Fruit fly (Drosophila melanogaster) whole organism, embryonic: ENCODE data around the gene Ir75b.

Source experiments
- CG1024 ChIP-seq: fragments of 200-800 bp; sonication (Bioruptor generic); IDR thresholded peaks from 2 replicates; pipeline ENCODE4 v1.3.6; 2022; ENCODE audit warnings: missing biosample characterization, missing genetic modification characterization
- CG2889 ChIP-seq: fragments of 200-800 bp; sonication (Bioruptor generic); IDR thresholded peaks from 3 replicates; pipeline ENCODE4 v1.3.6; 2022; ENCODE audit warnings: missing biosample characterization, missing genetic modification characterization
- ken ChIP-seq: fragments of 200-800 bp; sonication (Bioruptor generic); IDR thresholded peaks from 3 replicates; pipeline ENCODE4 v1.3.6; 2022; ENCODE audit warnings: missing biosample characterization, missing genetic modification characterization

- TF ChIP-seq ken (GFP tag; lab: Robert Waterston, UW) (no peak), CG2889 (GFP tag; lab: Robert Waterston, UW) (no peak), CG1024 (GFP tag; lab: Robert Waterston, UW) (no peak)
Observed at dm6 chr3L:17804511-17804910, 15.5 kb downstream of the Ir75b start, which contains the start of gene ais.
